Worm (Caenorhabditis elegans) whole organism, midembryonic: Measurements from ENCODE around the gene fmo-2.
"Not testable (repeated sequence)": the region's sequence is repeated elsewhere in the genome, so short reads cannot be mapped to it uniquely, and the experiment has no call there.

ENCODE experiments used
- T22C8.4 ChIP-seq: fragments of 200-800 bp; sonication (Bioruptor generic); IDR thresholded peaks from 2 replicates; pipeline ENCODE4 v1.3.6; 2022; ENCODE audit warnings: missing genetic modification characterization, missing compliant biosample characterization
- cog-1 ChIP-seq: sonication (generic microtip); optimal IDR thresholded peaks from 2 replicates; lab custom pipeline; 2016; ENCODE audit warnings: missing genetic modification characterization, missing compliant biosample characterization
- flt-1 ChIP-seq: fragments of 200-800 bp; sonication (Bioruptor generic); IDR thresholded peaks from 2 replicates; pipeline ENCODE4 v1.3.6; 2022; ENCODE audit warnings: missing genetic modification characterization, missing compliant biosample characterization
- med-1 ChIP-seq: sonication (generic microtip); optimal IDR thresholded peaks from 2 replicates; lab custom pipeline; 2017; ENCODE audit warnings: missing genetic modification characterization, mild to moderate bottlenecking, missing compliant biosample characterization, antibody characterized with exemption, missing genetic modification reagents; ENCODE audit not compliant: insufficient read depth
- ref-1 ChIP-seq: fragments of 200-800 bp; sonication (Bioruptor generic); conservative IDR thresholded peaks from 2 replicates; pipeline ENCODE4 v1.3.6; 2022; ENCODE audit warnings: missing genetic modification reagents, missing genetic modification characterization, missing compliant biosample characterization
- tab-1 ChIP-seq: fragments of 200-800 bp; sonication (Bioruptor generic); IDR thresholded peaks from 2 replicates; pipeline ENCODE4 v1.3.6; 2022; ENCODE audit warnings: missing genetic modification characterization, missing compliant biosample characterization

DNA sequence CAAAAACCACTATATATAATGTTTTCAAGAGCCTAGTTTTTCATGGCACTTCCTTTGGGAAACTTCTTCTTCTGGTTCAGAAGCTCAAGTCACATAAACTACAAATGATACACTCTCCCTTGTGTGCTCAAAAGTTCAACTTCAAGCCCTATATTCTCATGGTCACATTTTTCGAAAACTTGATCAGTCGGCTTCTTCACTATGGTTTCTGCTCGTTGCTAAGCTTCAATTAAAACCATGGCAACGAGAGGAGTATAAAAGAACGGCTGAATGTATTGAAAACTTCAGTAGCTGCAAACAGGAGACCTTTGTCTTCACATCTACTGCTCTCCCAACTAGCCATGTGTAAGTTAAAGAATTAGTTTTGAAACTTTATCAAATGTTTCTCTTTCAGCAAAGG is 5.0 kb downstream of the fmo-2 start, which contains the start of gene R102.2:
- not testable (repeated sequence) for TF ChIP-seq tab-1 (GFP tag; lab: Robert Waterston, UW); T22C8.4 (GFP tag; lab: Robert Waterston, UW); cog-1; flt-1; med-1 (GFP tag; lab: Kevin White, UChicago); ref-1 (GFP tag; lab: Robert Waterston, UW)
